Worm (Caenorhabditis elegans): ENCODE data around the gene bckd-1A.

ce11 chrIII:12931108-12931507 is 41.2 kb downstream of the bckd-1A start:
- TF ChIP-seq nhr-77 (tag; optimal IDR thresholded peaks at IDR 0.05): no peak
- no peak for TF ChIP-seq fos-1 (tag; optimal IDR thresholded peaks at IDR 0.05)
- no peak for TF ChIP-seq unc-39 (tag; optimal IDR thresholded peaks at IDR 0.05)
- TF ChIP-seq zag-1 (tag; optimal IDR thresholded peaks at IDR 0.05): no peak
- TF ChIP-seq lsy-2 (tag; optimal IDR thresholded peaks at IDR 0.05): no peak
- no peak for TF ChIP-seq C34F6.9 (tag; optimal IDR thresholded peaks at IDR 0.05)
- no peak for TF ChIP-seq nhr-237 (tag; optimal IDR thresholded peaks at IDR 0.05)
- TF ChIP-seq nhr-25 (tag; optimal IDR thresholded peaks at IDR 0.05): no peak
- no peak for TF ChIP-seq ztf-4 (tag; optimal IDR thresholded peaks at IDR 0.05)
- TF ChIP-seq Y55F3AM.14 (GFP tag; optimal IDR thresholded peaks at IDR 0.05): no peak
